Worm (Caenorhabditis elegans): ENCODE measurements around the gene F14D7.1.
"Not testable (repeated sequence)": the region's sequence is repeated elsewhere in the genome, so short reads cannot be mapped to it uniquely, and the experiment has no call there.

The F14D7.1 gene

DNA sequence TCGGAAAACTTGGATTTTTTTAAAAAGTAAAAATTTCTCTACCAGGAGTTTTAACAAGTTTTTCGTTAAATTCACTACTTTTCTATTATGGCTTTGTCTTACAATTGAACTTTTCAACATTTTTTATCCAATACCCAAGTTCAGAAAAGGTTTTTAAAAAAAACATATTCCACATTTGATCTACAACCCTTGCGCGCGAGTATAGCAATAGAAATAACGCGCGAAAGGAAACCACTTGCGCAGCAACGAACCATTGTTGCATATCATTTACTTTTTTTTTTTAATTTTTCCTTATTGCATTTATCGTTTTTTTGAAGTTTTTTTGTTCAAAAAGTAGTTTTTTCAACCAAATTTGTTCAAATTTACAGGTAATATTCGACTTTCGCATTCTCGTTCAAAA is 3.5 kb downstream of the F14D7.1 start, which contains the start of gene F40G12.11:
Gene F40G12.11 (plus strand): TSS at position 369 of the 400 bp plus-strand sequence.
- TF ChIP-seq dao-5 (tag; optimal IDR thresholded peaks at IDR 0.05) (no peak), him-1 (tag; optimal IDR thresholded peaks at IDR 0.05) (no peak), W03F9.2 (tag; optimal IDR thresholded peaks at IDR 0.05) (no peak)

DNA sequence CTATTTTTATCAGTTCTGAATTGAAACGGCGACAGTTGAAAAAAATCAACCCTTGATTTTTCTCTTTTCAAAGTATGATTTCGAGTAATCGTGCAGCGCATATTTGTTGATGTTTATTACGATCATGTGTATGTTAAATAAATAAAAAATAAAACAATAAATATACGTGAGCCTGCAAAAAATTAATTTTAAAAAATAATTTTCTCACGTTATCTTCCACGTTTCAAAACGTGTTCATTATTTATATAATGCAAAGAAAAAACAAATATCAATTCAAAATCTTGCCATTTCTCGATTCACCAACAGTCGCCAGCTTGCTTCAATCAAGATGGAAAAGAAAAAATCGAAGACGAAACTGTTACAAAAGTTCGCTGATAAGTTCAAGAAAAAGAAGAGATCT is 6.0 kb downstream of the F14D7.1 start, which contains the start of gene F40G12.10:
Gene F40G12.10 (plus strand): TSS at position 301 of the 400 bp plus-strand sequence.
- no peak for TF ChIP-seq him-1 (tag; optimal IDR thresholded peaks at IDR 0.05)
- TF ChIP-seq dao-5 (tag; optimal IDR thresholded peaks at IDR 0.05): no peak
- TF ChIP-seq W03F9.2 (tag; optimal IDR thresholded peaks at IDR 0.05): no peak

DNA sequence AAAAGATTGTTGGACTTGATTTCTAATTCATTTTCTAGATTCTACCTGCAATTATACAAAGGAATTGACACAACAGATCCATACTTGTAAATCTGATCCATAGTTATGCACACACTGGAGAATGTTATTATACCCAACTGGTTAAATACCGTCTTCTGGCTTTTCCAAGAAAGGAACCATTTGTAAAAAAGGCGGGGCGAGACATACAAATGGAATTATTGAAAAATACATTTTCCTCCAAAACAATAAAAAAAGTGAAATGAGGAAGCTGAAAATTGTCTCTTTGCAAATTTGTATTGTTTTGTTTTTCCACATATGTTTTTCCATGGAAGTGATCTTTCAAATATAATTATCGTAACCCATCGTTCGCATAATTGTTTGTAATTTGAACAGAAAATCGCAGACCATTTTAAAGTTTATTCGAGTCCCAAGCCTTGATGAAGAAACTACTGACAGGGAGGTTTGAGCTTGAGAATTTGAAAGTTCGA is 7.0 kb downstream of the F14D7.1 start, which contains the start of the genes srt-74 and F40G12.9:
Gene srt-74 (minus strand): TSS at position 101 of the 488 bp plus-strand sequence.
Gene F40G12.9 (plus strand): TSS at position 438 of the 488 bp plus-strand sequence.
- no peak for TF ChIP-seq dao-5 (tag; optimal IDR thresholded peaks at IDR 0.05)

DNA sequence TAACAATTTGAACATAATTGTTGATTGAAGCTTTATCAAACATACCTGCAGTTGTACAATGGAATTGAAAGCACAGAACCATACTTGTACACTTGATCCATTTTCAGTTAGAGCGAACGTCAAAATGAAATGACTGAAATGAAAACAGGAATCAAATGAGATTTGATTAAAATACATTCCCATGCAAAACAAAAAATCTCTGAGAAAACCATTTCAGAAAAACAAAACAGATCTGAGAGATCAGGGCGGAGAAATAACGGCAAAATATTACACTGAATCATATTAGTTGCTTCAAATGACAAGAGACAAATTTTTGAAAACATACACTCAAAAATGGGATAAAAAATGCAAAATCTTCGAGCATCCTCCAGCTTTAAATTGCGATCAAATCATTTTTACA is 9.5 kb downstream of the F14D7.1 start, which contains the start of gene srt-33:
Gene srt-33 (minus strand): TSS at position 101 of the 400 bp plus-strand sequence.
- TF ChIP-seq him-1 (tag; optimal IDR thresholded peaks at IDR 0.05): no peak
- no peak for TF ChIP-seq W03F9.2 (tag; optimal IDR thresholded peaks at IDR 0.05)
- no peak for TF ChIP-seq dao-5 (tag; optimal IDR thresholded peaks at IDR 0.05)

DNA sequence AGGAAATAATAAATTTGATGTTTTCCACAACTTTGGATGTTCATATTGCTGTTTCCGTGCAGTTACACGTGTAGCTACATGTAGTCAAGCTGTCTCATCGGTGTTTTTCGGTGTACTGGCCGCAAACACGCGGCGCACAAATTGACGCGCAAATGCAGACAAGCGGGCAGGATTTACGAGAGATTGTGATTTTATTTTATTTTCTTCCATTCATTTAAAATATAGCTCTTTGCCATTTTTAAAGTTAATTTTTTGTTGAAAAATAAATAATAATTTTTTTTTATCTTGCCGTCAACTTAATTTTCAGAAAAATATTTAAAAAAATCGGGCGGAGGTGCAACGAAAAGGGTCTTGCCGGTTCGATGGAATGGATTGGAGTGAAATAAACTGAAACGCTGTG is 15.0 kb downstream of the F14D7.1 start, which contains the start of gene F40G12.7:
Gene F40G12.7 (plus strand): TSS at position 301 of the 400 bp plus-strand sequence.
- not testable (repeated sequence) for TF ChIP-seq him-1, W03F9.2, dao-5 (tag; optimal IDR thresholded peaks at IDR 0.05)

DNA sequence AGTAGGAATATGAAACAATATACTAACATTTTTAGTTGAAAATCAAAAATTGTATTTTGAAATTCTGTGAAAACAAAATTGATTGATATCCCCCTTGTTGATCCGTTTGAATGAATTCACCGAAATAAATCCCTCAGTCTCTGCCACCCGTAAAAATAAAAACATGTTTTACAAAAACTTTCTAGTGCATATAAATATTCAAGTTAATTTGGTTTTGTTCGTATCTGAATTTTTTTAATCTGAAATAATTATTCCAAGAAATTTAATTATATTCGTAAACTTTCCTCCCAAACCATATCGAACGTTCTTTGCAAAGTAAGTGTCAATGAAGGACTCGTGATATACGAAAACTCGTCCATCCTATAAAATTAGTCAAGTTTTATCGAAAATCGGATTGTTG is 16.2 kb downstream of the F14D7.1 start, which contains the start of gene F40G12.6:
Gene F40G12.6 (minus strand): TSS at position 101 of the 400 bp plus-strand sequence.
- TF ChIP-seq him-1 (tag; optimal IDR thresholded peaks at IDR 0.05): no peak
- TF ChIP-seq W03F9.2 (tag; optimal IDR thresholded peaks at IDR 0.05): no peak
- no peak for TF ChIP-seq dao-5 (tag; optimal IDR thresholded peaks at IDR 0.05)

DNA sequence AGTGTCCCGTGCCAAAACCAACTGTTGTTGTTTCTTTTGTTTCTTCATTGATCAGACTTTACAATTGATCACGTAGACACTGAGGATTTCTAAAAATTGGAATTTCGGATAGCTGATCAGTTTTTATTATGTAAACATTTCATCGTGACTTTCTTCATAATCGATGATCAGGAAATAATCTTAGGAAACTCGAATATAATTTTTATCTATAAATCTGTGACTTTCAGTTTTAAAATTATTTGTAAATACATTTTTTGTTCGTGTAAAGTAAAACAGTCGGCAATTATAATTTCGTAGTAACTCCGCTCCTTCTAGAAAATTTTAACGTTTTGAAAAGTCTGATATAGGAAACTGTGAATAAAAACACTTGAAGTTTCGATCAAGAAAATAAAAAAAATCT is 18.5 kb downstream of the F14D7.1 start, which contains the start of gene F40G12.5:
Gene F40G12.5 (minus strand): TSS at position 101 of the 400 bp plus-strand sequence.
- TF ChIP-seq dao-5 (tag; optimal IDR thresholded peaks at IDR 0.05): no peak
- TF ChIP-seq him-1 (tag; optimal IDR thresholded peaks at IDR 0.05): no peak
- TF ChIP-seq W03F9.2 (tag; optimal IDR thresholded peaks at IDR 0.05): no peak

DNA sequence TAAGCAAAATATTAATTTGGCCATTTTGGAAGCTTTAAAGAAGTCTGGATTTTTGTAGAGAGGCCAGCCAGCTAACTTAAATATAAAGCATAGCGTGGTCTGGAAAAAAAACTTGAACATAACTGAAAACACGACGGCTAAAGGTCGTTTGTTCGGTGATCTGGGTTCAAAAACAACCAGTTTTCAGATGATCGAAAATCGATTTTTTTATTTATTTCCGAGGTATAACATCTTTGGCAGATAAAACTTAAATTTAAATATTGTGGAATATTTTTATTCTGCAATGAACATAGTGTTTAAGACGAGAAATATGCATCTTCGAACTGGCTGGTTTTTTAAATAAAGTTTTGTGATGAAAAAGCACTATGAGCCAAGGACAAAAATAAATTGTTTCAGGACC is 20.6 kb downstream of the F14D7.1 start, which contains the start of gene F40G12.4:
Gene F40G12.4 (minus strand): TSS at position 101 of the 400 bp plus-strand sequence.
- TF ChIP-seq W03F9.2 (tag; optimal IDR thresholded peaks at IDR 0.05): no peak
- TF ChIP-seq dao-5 (tag; optimal IDR thresholded peaks at IDR 0.05): no peak

DNA sequence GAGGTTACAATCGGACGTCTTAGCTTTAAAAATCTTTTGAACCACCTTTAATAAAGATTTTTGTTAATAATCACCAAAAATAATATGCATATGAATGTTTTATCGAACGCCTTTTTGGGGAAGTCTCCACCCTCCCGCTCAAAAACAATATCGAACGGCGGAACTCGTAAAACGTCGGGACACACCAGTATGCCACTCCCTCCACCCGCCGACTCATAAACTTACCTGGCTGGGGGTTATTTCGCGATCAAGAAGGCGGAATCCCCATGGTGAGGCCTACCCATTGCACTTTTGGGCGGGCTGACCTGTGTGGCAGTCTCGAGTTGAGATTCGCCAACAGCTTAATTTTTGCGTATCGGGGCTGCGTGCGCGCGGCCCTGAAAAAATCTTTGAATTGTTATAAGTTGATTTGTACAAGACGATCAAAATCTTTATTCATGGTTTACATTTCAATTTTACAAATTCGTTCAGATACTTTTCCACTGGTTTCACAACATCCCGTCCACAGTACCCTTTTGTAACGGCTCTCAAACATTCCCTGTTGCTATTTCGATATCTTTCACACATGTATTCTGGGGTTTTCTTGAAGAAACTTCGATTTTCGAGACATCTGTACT is 21.8 kb downstream of the F14D7.1 start:
- TF ChIP-seq dao-5 (tag; optimal IDR thresholded peaks at IDR 0.05) (no peak), him-1 (tag; optimal IDR thresholded peaks at IDR 0.05) (no peak), W03F9.2 (tag; optimal IDR thresholded peaks at IDR 0.05) (no peak)

DNA sequence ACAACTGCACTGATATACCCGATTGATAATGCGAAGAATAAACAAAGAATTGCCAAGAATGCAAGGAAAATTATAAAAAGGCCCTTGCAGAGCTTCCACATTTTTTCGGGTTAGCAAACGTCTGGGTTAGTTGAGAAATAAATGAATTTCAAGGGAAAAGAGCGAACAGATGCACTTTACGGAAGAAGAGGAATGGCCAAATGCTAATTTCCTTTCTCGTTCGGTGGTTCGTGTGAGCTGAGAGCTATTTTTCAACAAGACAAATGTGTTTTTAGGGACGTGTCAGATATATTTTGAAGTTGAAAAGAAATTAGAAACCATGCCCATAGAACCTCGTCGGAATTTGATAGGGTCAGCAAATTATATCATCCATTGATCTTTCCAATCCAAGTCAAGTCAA is 28.4 kb downstream of the F14D7.1 start, which contains the start of gene F40G12.2:
Gene F40G12.2 (minus strand): TSS at position 101 of the 400 bp plus-strand sequence.
- TF ChIP-seq dao-5 (tag; optimal IDR thresholded peaks at IDR 0.05) (no peak), W03F9.2 (tag; optimal IDR thresholded peaks at IDR 0.05) (no peak), him-1 (tag; optimal IDR thresholded peaks at IDR 0.05) (no peak)

DNA sequence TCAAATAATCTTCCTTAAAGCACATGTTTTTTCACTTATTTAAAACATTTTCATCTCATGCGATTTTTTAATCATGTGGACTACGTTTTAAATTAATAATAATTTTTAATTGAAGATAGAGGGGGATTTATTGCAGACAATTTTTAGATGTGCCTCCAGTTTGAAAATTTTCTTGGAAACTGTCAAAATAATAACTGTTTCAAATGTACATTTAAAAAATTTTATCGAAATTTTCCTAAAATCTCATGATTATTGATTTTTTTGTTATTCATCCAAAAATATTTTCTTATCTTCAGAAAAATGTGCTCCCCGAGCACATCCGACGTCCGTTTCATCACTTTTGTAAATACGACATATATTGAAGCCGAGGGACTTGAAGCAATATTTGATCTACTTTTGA is 32.5 kb downstream of the F14D7.1 start, which contains the start of gene sre-8:
Gene sre-8 (plus strand): TSS at position 301 of the 400 bp plus-strand sequence.
- TF ChIP-seq dao-5 (tag; optimal IDR thresholded peaks at IDR 0.05) (no peak), W03F9.2 (tag; optimal IDR thresholded peaks at IDR 0.05) (no peak), him-1 (tag; optimal IDR thresholded peaks at IDR 0.05) (no peak)

DNA sequence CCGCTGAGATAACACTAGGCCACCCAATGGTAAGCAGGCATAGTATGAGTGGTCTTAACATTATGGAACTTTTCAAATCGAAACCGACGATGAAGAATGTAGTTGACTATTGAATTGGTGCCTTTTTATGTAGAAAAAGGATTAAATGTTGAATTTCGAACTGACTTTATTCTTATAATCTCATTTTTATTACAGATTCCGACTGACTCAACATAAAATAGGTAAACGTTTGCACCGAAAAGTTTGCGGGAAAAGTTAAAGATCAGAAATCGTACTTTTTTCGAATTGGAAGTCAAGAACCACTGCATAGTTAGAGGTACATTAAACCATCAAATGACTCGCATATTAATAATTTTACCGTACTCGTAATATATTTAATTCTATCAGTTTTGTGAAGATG is 35.0 kb downstream of the F14D7.1 start, which contains the start of gene K02E11.7:
Gene K02E11.7 (minus strand): TSS at position 101 of the 400 bp plus-strand sequence.
- TF ChIP-seq him-1 (tag; optimal IDR thresholded peaks at IDR 0.05) (no peak), dao-5 (tag; optimal IDR thresholded peaks at IDR 0.05) (no peak)

DNA sequence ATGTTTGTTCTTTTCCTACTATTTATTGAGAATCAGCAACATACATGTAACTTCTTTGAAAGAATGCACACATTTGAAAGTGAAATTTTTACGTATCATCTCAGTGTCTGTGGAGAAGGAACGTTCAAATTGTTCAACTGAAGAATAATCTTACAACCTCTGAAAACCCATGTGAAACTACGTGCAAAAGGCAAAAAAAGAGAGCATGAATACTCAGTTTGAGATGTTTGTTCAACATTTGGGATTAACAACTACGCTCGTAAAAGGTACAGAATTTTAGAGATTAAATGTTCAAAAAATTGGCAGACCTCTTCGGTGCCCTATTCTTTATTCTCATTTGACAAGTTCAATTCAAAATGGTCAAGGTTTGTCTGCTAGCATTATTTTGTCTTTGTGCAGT is 37.2 kb downstream of the F14D7.1 start, which contains the start of gene K02E11.5:
Gene K02E11.5 (plus strand): TSS at position 301 of the 400 bp plus-strand sequence.
- TF ChIP-seq W03F9.2 (tag; optimal IDR thresholded peaks at IDR 0.05) (no peak), dao-5 (tag; optimal IDR thresholded peaks at IDR 0.05) (no peak), him-1 (tag; optimal IDR thresholded peaks at IDR 0.05) (no peak)

DNA sequence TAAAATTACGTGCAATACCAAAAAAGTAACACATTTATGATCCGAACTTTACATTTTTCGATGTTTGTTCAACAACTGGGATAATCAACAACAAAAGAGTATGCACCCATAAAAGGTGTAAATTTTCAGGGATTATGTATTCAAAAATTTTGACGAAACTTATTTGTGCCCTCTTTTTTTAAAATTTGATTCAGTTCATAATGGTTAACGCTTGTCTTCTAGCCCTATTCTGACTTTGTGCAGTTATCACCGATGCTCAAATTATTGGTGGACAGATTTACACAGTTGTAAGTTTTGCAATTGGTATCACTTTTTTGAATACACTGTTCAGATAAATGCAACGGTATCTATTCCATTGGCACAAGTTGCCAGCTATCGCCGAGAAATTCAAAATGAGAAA is 40.6 kb downstream of the F14D7.1 start, which contains the start of gene K02E11.6:
Gene K02E11.6 (plus strand): TSS at position 149 of the 400 bp plus-strand sequence.
- no peak for TF ChIP-seq W03F9.2 (tag; optimal IDR thresholded peaks at IDR 0.05)

Data from whole organism, L4/young adult.